Fruit fly (Drosophila melanogaster) whole organism, embryonic: ENCODE data around the gene CG4328.
A peak's percentile ranks its signal among the peaks of the same experiment; 100 is the strongest.

Experiments used
- ATbp ChIP-seq: fragments of 200-800 bp; sonication (Bioruptor generic); optimal IDR thresholded peaks from 2 replicates; lab custom pipeline; 2017; ENCODE audit warnings: missing biosample characterization, mild to moderate bottlenecking, missing genetic modification characterization, missing genetic modification reagents
- Awh ChIP-seq: fragments of 200-800 bp; sonication (Bioruptor generic); IDR thresholded peaks from 2 replicates; pipeline ENCODE4, ENCODE4 v1.3.6; 2022; ENCODE audit warnings: missing biosample characterization, missing genetic modification characterization
- Bdp1 ChIP-seq: fragments of 200-800 bp; sonication (Bioruptor generic); optimal IDR thresholded peaks from 3 replicates; lab custom pipeline; 2016; ENCODE audit warnings: missing biosample characterization, missing genetic modification characterization
- CG10321 ChIP-seq: fragments of 200-800 bp; sonication (Bioruptor generic); IDR thresholded peaks from 2 replicates; pipeline ENCODE4 v1.3.6; 2022; ENCODE audit warnings: missing biosample characterization, missing genetic modification characterization
- CG11093 ChIP-seq: fragments of 200-800 bp; sonication (Bioruptor generic); IDR thresholded peaks from 3 replicates; pipeline ENCODE4 v1.3.6; 2022; ENCODE audit warnings: missing biosample characterization, missing genetic modification characterization
- CG11696 ChIP-seq: fragments of 200-800 bp; sonication (Bioruptor generic); IDR thresholded peaks from 2 replicates; pipeline ENCODE4 v1.3.6; 2022; ENCODE audit warnings: missing biosample characterization, missing genetic modification characterization
- CG12942 ChIP-seq: fragments of 200-800 bp; sonication (Bioruptor generic); optimal IDR thresholded peaks from 3 replicates; lab custom pipeline; 2016; ENCODE audit warnings: missing biosample characterization, missing genetic modification characterization
- CG14441 ChIP-seq: fragments of 200-800 bp; sonication (Bioruptor generic); IDR thresholded peaks from 2 replicates; pipeline ENCODE4 v1.3.6; 2022; ENCODE audit warnings: missing biosample characterization, missing genetic modification characterization
- CG17186 ChIP-seq: fragments of 200-800 bp; sonication (Bioruptor generic); optimal IDR thresholded peaks from 3 replicates; lab custom pipeline; 2017; ENCODE audit warnings: missing biosample characterization, missing genetic modification reagents, missing genetic modification characterization
- CG18011 ChIP-seq: fragments of 200-800 bp; sonication (Bioruptor generic); optimal IDR thresholded peaks from 2 replicates; lab custom pipeline; 2017; ENCODE audit warnings: missing biosample characterization, missing genetic modification characterization, mild to moderate bottlenecking, moderate library complexity, missing genotype
- CG18476 ChIP-seq: fragments of 200-800 bp; sonication (Bioruptor generic); optimal IDR thresholded peaks from 2 replicates; lab custom pipeline; 2016; ENCODE audit warnings: missing biosample characterization, mild to moderate bottlenecking, missing genetic modification characterization
- CG32532 ChIP-seq: fragments of 200-800 bp; sonication (Bioruptor generic); IDR thresholded peaks from 2 replicates; pipeline ENCODE4 v1.3.6; 2022; ENCODE audit warnings: missing biosample characterization, missing genetic modification characterization
- CG3407 ChIP-seq: fragments of 200-800 bp; sonication (Bioruptor generic); optimal IDR thresholded peaks from 2 replicates; lab custom pipeline; 2018; ENCODE audit warnings: missing biosample characterization, mild to moderate bottlenecking, missing genetic modification characterization
- CG43689 ChIP-seq: fragments of 200-800 bp; sonication (Bioruptor generic); IDR thresholded peaks from 2 replicates; pipeline ENCODE4 v1.3.6; 2022; ENCODE audit warnings: missing biosample characterization, missing genetic modification characterization
- CG6254 ChIP-seq: fragments of 200-800 bp; sonication (Bioruptor generic); optimal IDR thresholded peaks from 3 replicates; lab custom pipeline; 2017; ENCODE audit warnings: mild to moderate bottlenecking, missing biosample characterization, missing genetic modification reagents, missing genetic modification characterization
- CG6791 ChIP-seq: fragments of 200-800 bp; sonication (Bioruptor generic); IDR thresholded peaks from 3 replicates; pipeline ENCODE4 v1.3.6; 2022; ENCODE audit warnings: missing biosample characterization, missing genetic modification characterization; ENCODE audit not compliant: partially characterized antibody
- CG7556 ChIP-seq: fragments of 200-800 bp; sonication (Bioruptor generic); optimal IDR thresholded peaks from 2 replicates; lab custom pipeline; 2017; ENCODE audit warnings: missing biosample characterization, mild to moderate bottlenecking, missing genetic modification characterization
- CG7745 ChIP-seq: fragments of 200-800 bp; sonication (Bioruptor generic); optimal IDR thresholded peaks from 2 replicates; lab custom pipeline; 2018; ENCODE audit warnings: missing biosample characterization, mild to moderate bottlenecking, missing genetic modification characterization, moderate library complexity
- CG7928 ChIP-seq: fragments of 200-800 bp; sonication (Bioruptor generic); optimal IDR thresholded peaks from 2 replicates; lab custom pipeline; 2017; ENCODE audit warnings: missing biosample characterization, mild to moderate bottlenecking, missing genetic modification characterization
- CG9437 ChIP-seq: fragments of 200-800 bp; sonication (Bioruptor generic); optimal IDR thresholded peaks from 2 replicates; lab custom pipeline; 2018; ENCODE audit warnings: missing biosample characterization, mild to moderate bottlenecking, missing genetic modification characterization
- CG9876 ChIP-seq: fragments of 200-800 bp; sonication (Bioruptor generic); optimal IDR thresholded peaks from 2 replicates; lab custom pipeline; 2016; ENCODE audit warnings: missing biosample characterization, missing genetic modification characterization
- Chrac-16 ChIP-seq: fragments of 200-800 bp; sonication (Bioruptor generic); optimal IDR thresholded peaks from 3 replicates; lab custom pipeline; 2016; ENCODE audit warnings: missing biosample characterization, missing genetic modification characterization
- D19A ChIP-seq: fragments of 200-800 bp; optimal IDR thresholded peaks from 3 replicates; lab custom pipeline; 2019; ENCODE audit warnings: missing biosample characterization, mild to moderate bottlenecking, missing genetic modification characterization, moderate library complexity
- Doc3 ChIP-seq: fragments of 200-800 bp; sonication (Bioruptor generic); IDR thresholded peaks from 3 replicates; pipeline ENCODE4 v1.3.6; 2022; ENCODE audit warnings: missing biosample characterization, missing genetic modification characterization; ENCODE audit not compliant: partially characterized antibody
- Elba2 ChIP-seq: fragments of 200-800 bp; sonication (Bioruptor generic); optimal IDR thresholded peaks from 3 replicates; lab custom pipeline; 2016; ENCODE audit warnings: missing biosample characterization, missing genetic modification characterization
- Fer2 ChIP-seq: fragments of 200-800 bp; sonication (Bioruptor generic); optimal IDR thresholded peaks from 2 replicates; lab custom pipeline; 2018; ENCODE audit warnings: missing biosample characterization, mild to moderate bottlenecking, missing genetic modification characterization, moderate library complexity
- HLH3B ChIP-seq: fragments of 200-800 bp; sonication (Bioruptor generic); IDR thresholded peaks from 2 replicates; pipeline ENCODE4 v1.3.6; 2022; ENCODE audit warnings: missing biosample characterization, missing genetic modification characterization
- Hey ChIP-seq: fragments of 200-800 bp; sonication (Bioruptor generic); optimal IDR thresholded peaks from 3 replicates; lab custom pipeline; 2018; ENCODE audit warnings: missing biosample characterization, mild to moderate bottlenecking, missing genetic modification characterization
- Hmr ChIP-seq: fragments of 200-800 bp; sonication (Bioruptor generic); optimal IDR thresholded peaks from 3 replicates; lab custom pipeline; 2017; ENCODE audit warnings: mild to moderate bottlenecking, missing biosample characterization, missing genetic modification reagents, missing genetic modification characterization
- Hmx ChIP-seq: fragments of 200-800 bp; sonication (Bioruptor generic); optimal IDR thresholded peaks from 2 replicates; lab custom pipeline; 2016; ENCODE audit warnings: missing biosample characterization, missing genetic modification characterization
- Meics ChIP-seq: fragments of 200-800 bp; sonication (Bioruptor generic); optimal IDR thresholded peaks from 2 replicates; lab custom pipeline; 2017; ENCODE audit warnings: missing biosample characterization, mild to moderate bottlenecking, missing genetic modification characterization
- Oaz ChIP-seq: fragments of 200-800 bp; sonication (Bioruptor generic); IDR thresholded peaks from 2 replicates; pipeline ENCODE4 v1.3.6; 2022; ENCODE audit warnings: missing biosample characterization, missing genetic modification characterization
- PHDP ChIP-seq: fragments of 200-800 bp; sonication (Bioruptor generic); optimal IDR thresholded peaks from 3 replicates; lab custom pipeline; 2018; ENCODE audit warnings: missing biosample characterization, mild to moderate bottlenecking, missing genetic modification characterization, moderate library complexity
- Spps ChIP-seq: fragments of 200-800 bp; sonication (Bioruptor generic); optimal IDR thresholded peaks from 2 replicates; lab custom pipeline; 2018; ENCODE audit warnings: missing biosample characterization, mild to moderate bottlenecking, missing genetic modification characterization
- aop ChIP-seq: fragments of 200-800 bp; sonication (Bioruptor generic); IDR thresholded peaks from 2 replicates; pipeline ENCODE4 v1.3.6; 2022; ENCODE audit warnings: missing biosample characterization, missing genetic modification characterization
- cas ChIP-seq: fragments of 200-800 bp; sonication (Bioruptor generic); IDR thresholded peaks from 2 replicates; pipeline ENCODE4 v1.3.6; 2022; ENCODE audit warnings: missing biosample characterization, missing genetic modification characterization
- crp ChIP-seq, 2 experiments: fragments of 200-800 bp; sonication (Bioruptor generic); optimal IDR thresholded peaks; 2 replicates in 1 of 2; 3 replicates in 1 of 2; lab custom pipeline; 2017; ENCODE audit warnings: missing biosample characterization in 2 of 2, missing genetic modification characterization in 2 of 2, mild to moderate bottlenecking in 1 of 2, moderate library complexity in 1 of 2
- eyg ChIP-seq: fragments of 200-800 bp; sonication (Bioruptor generic); optimal IDR thresholded peaks from 3 replicates; lab custom pipeline; 2016; ENCODE audit warnings: missing biosample characterization, missing genetic modification characterization
- fd96Cb ChIP-seq: fragments of 200-800 bp; sonication (Bioruptor generic); optimal IDR thresholded peaks from 2 replicates; lab custom pipeline; 2018; ENCODE audit warnings: missing biosample characterization, mild to moderate bottlenecking, missing genetic modification characterization, moderate library complexity
- grn ChIP-seq: fragments of 200-800 bp; sonication (Bioruptor generic); optimal IDR thresholded peaks from 3 replicates; lab custom pipeline; 2017; ENCODE audit warnings: missing biosample characterization, missing genetic modification characterization
- gsb-n ChIP-seq: fragments of 200-800 bp; sonication (Bioruptor generic); optimal IDR thresholded peaks from 3 replicates; lab custom pipeline; 2018; ENCODE audit warnings: missing biosample characterization, mild to moderate bottlenecking, missing genetic modification characterization
- mld ChIP-seq: fragments of 200-800 bp; sonication (Bioruptor generic); IDR thresholded peaks from 3 replicates; pipeline ENCODE4 v1.3.6; 2022; ENCODE audit warnings: missing biosample characterization, missing genetic modification characterization; ENCODE audit not compliant: partially characterized antibody
- otp ChIP-seq: fragments of 200-800 bp; sonication (Bioruptor generic); IDR thresholded peaks from 3 replicates; pipeline ENCODE4, ENCODE4 v1.3.6; 2022; ENCODE audit warnings: missing biosample characterization, missing genetic modification characterization
- pho ChIP-seq: fragments of 200-800 bp; sonication (Bioruptor generic); optimal IDR thresholded peaks from 2 replicates; lab custom pipeline; 2016; ENCODE audit warnings: missing biosample characterization, missing genetic modification characterization
- phol ChIP-seq: fragments of 200-800 bp; sonication (Bioruptor generic); optimal IDR thresholded peaks from 3 replicates; lab custom pipeline; 2018; ENCODE audit warnings: missing biosample characterization, mild to moderate bottlenecking, missing genetic modification characterization, moderate library complexity
- psq ChIP-seq: fragments of 200-800 bp; sonication (Bioruptor generic); optimal IDR thresholded peaks from 2 replicates; lab custom pipeline; 2017; ENCODE audit warnings: missing biosample characterization, missing genetic modification characterization
- row ChIP-seq: fragments of 200-800 bp; sonication (Bioruptor generic); IDR thresholded peaks from 3 replicates; pipeline ENCODE4 v1.3.6; 2022; ENCODE audit warnings: missing biosample characterization, missing genetic modification characterization
- sob ChIP-seq: fragments of 200-800 bp; sonication (Bioruptor generic); IDR thresholded peaks from 2 replicates; pipeline ENCODE4 v1.3.6; 2022; ENCODE audit warnings: missing biosample characterization, missing genetic modification characterization
- sug ChIP-seq: fragments of 200-800 bp; optimal IDR thresholded peaks from 2 replicates; lab custom pipeline; 2019; ENCODE audit warnings: missing biosample characterization, mild to moderate bottlenecking, missing genetic modification characterization, moderate library complexity
- tin ChIP-seq: fragments of 200-800 bp; sonication (Bioruptor generic); optimal IDR thresholded peaks from 3 replicates; lab custom pipeline; 2016; ENCODE audit warnings: missing biosample characterization, missing genetic modification characterization
- vnd ChIP-seq: fragments of 200-800 bp; sonication (Bioruptor generic); IDR thresholded peaks from 3 replicates; pipeline ENCODE4 v1.3.6; 2022; ENCODE audit warnings: missing biosample characterization, missing genetic modification characterization; ENCODE audit not compliant: partially characterized antibody

The CG4328 gene

dm6 chr3L:12275572-12276042, 20.3 kb downstream of the CG4328 start (continued):
- TF ChIP-seq CG43689 (GFP tag; lab: Robert Waterston, UW) (no peak), Chrac-16 (GFP tag; lab: Kevin White, UChicago) (no peak), cas (GFP tag; lab: Robert Waterston, UW) (no peak), psq (no peak), phol (tag; lab: Kevin White, UChicago) (peak; percentile 44), aop (no peak), Hey (tag; lab: Kevin White, UChicago) (no peak), CG6791 (GFP tag; lab: Robert Waterston, UW) (no peak), Bdp1 (GFP tag; lab: Kevin White, UChicago) (no peak), Hmr (GFP tag; lab: Kevin White, UChicago) (no peak), gsb-n (tag; lab: Kevin White, UChicago) (no peak), CG32532 (GFP tag; lab: Robert Waterston, UW) (peak; percentile 44; the same call in 1 of the 2 replicates), CG9876 (GFP tag; lab: Kevin White, UChicago) (no peak), D19A (tag; lab: Kevin White, UChicago) (peak; percentile 36), fd96Cb (tag; lab: Kevin White, UChicago) (peak; percentile 27), CG6254 (GFP tag; lab: Kevin White, UChicago) (no peak), Spps (no peak), Doc3 (no peak), CG10321 (GFP tag; lab: Robert Waterston, UW) (no peak), CG7928 (GFP tag; lab: Kevin White, UChicago) (no peak), CG17186 (GFP tag; lab: Kevin White, UChicago) (no peak), sug (tag; lab: Kevin White, UChicago) (peak; percentile 29), otp (no peak), Meics (GFP tag; lab: Kevin White, UChicago) (peak; percentile 39), CG11093 (GFP tag; lab: Robert Waterston, UW) (no peak), CG18476 (GFP tag; lab: Kevin White, UChicago) (no peak), eyg (GFP tag; lab: Kevin White, UChicago) (no peak), PHDP (peak; percentile 59), sob (GFP tag; lab: Robert Waterston, UW) (no peak), Oaz (no peak), CG11696 (GFP tag; lab: Robert Waterston, UW) (peak; percentile 84), CG7556 (GFP tag; lab: Kevin White, UChicago) (peak; percentile 52), grn (GFP tag; lab: Kevin White, UChicago) (no peak), crp (GFP tag; optimal IDR thresholded peaks at IDR 0.05; lab: Kevin White, UChicago) (no peak), mld (GFP tag; lab: Robert Waterston, UW) (no peak), Elba2 (GFP tag; lab: Kevin White, UChicago) (no peak), pho (no peak), CG3407 (GFP tag; lab: Kevin White, UChicago) (no peak), CG7745 (tag; lab: Kevin White, UChicago) (no peak), HLH3B (GFP tag; lab: Robert Waterston, UW) (0 out of 2 replicates have a peak, but pooled peaks have one; percentile 7), Fer2 (tag; lab: Kevin White, UChicago) (no peak), ATbp (GFP tag; lab: Kevin White, UChicago) (no peak), row (GFP tag; lab: Robert Waterston, UW) (peak; percentile 29; the same call in 1 of the 3 replicates), Awh (GFP tag; lab: Robert Waterston, UW) (no peak), Hmx (no peak), CG9437 (GFP tag; lab: Kevin White, UChicago) (peak; percentile 23), CG14441 (GFP tag; lab: Robert Waterston, UW) (no peak), tin (GFP tag; lab: Kevin White, UChicago) (no peak), vnd (GFP tag; lab: Robert Waterston, UW) (no peak), CG18011 (no peak), CG12942 (GFP tag; lab: Kevin White, UChicago) (no peak)
